Worm (Caenorhabditis elegans): ENCODE results near the gene H35B03.1.

DNA sequence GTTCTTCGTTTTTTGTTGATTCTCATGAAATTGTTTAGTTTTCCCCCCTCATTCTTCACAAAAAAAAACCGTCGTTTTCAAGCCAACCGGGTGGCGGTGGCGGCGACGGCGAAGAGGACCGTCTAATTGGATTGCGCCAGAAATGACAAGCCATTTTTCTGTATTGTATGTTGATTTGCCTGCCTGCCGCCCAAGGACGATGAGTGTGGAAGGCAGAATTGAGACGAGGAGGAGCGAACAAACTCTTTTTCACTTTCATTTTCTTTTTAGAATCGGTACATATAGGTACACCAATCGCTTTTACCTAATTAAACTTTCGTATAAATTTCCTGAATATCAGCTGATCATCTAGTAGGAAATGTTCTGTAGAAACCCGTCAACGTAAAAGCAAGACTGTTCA is 23.8 kb upstream of the H35B03.1 start:
- no peak for TF ChIP-seq cog-1 (tag; optimal IDR thresholded peaks at IDR 0.05)
- TF ChIP-seq ref-1 (GFP tag; conservative IDR thresholded peaks at IDR 0.05), result no peak
- TF ChIP-seq ztf-23 (GFP tag; IDR thresholded peaks at IDR 0.05), result no peak
- no peak for TF ChIP-seq med-1 (GFP tag; optimal IDR thresholded peaks at IDR 0.05; ENCODE audit: insufficient read depth)
- no peak for TF ChIP-seq tab-1 (GFP tag; IDR thresholded peaks at IDR 0.05)
- no peak for TF ChIP-seq flt-1 (GFP tag; IDR thresholded peaks at IDR 0.05)

All from whole organism, midembryonic.